Worm (Caenorhabditis elegans) whole organism, L4 larva: ENCODE results near the gene C39D10.5.

Source experiments
- D1046.2 ChIP-seq: fragments of 200-800 bp; sonication (Bioruptor generic); IDR thresholded peaks from 2 replicates; pipeline ENCODE4 v1.3.6; 2022; ENCODE audit warnings: missing genetic modification characterization, missing compliant biosample characterization
- F26F4.8 ChIP-seq: fragments of 200-800 bp; sonication (Bioruptor generic); conservative IDR thresholded peaks from 2 replicates; pipeline ENCODE4 v1.3.6; 2022; ENCODE audit warnings: missing genetic modification characterization, missing compliant biosample characterization
- F37D6.2 ChIP-seq: sonication (generic microtip); optimal IDR thresholded peaks from 2 replicates; lab custom pipeline; 2016; ENCODE audit warnings: mild to moderate bottlenecking, missing genetic modification characterization, missing compliant biosample characterization
- T20F7.1 ChIP-seq: fragments of 200-800 bp; sonication (Bioruptor generic); optimal IDR thresholded peaks from 2 replicates; lab custom pipeline; 2018; ENCODE audit warnings: mild to moderate bottlenecking, missing genetic modification characterization, missing compliant biosample characterization
- Y5F2A.4 ChIP-seq: fragments of 200-800 bp; sonication (Bioruptor generic); optimal IDR thresholded peaks from 2 replicates; lab custom pipeline; 2018; ENCODE audit warnings: mild to moderate bottlenecking, missing genetic modification characterization, missing compliant biosample characterization
- Y75B8A.6 ChIP-seq: fragments of 200-800 bp; sonication (Bioruptor generic); IDR thresholded peaks from 2 replicates; pipeline ENCODE4 v1.3.6; 2022; ENCODE audit warnings: missing genetic modification reagents, missing genetic modification characterization, missing compliant biosample characterization
- aha-1 ChIP-seq: fragments of 150-350 bp; peaks from one replicate; lab custom pipeline; 2014; ENCODE audit warnings: missing biosample characterization, missing genetic modification characterization
- arid-1 ChIP-seq: fragments of 200-800 bp; sonication (Bioruptor generic); conservative IDR thresholded peaks from 2 replicates; pipeline ENCODE4 v1.3.6; 2022; ENCODE audit warnings: missing genetic modification reagents, missing genetic modification characterization, missing compliant biosample characterization
- ceh-62 ChIP-seq: sonication (generic microtip); optimal IDR thresholded peaks from 2 replicates; lab custom pipeline; 2017; ENCODE audit warnings: missing biosample characterization, missing genetic modification characterization
- ces-1 ChIP-seq: fragments of 150-350 bp; sonication (generic microtip); optimal IDR thresholded peaks from 4 replicates; lab custom pipeline; 2014; ENCODE audit warnings: missing biosample characterization, missing genetic modification reagents, missing genetic modification characterization
- daf-16 ChIP-seq, 3 experiments: sonication (generic microtip); optimal IDR thresholded peaks; 2 replicates each; lab custom pipeline; 2016 to 2017; ENCODE audit warnings: missing genetic modification characterization in 3 of 3, missing genetic modification reagents in 3 of 3, mild to moderate bottlenecking in 2 of 3, missing compliant biosample characterization in 2 of 3, missing biosample characterization in 1 of 3, moderate library complexity in 1 of 3
- daf-19 ChIP-seq: fragments of 200-800 bp; sonication (Bioruptor generic); conservative IDR thresholded peaks from 2 replicates; pipeline ENCODE4 v1.3.6; 2022; ENCODE audit warnings: missing genetic modification characterization, missing compliant biosample characterization
- dmd-6 ChIP-seq: fragments of 200-800 bp; sonication (Bioruptor generic); IDR thresholded peaks from 2 replicates; pipeline ENCODE4 v1.3.6; 2022; ENCODE audit warnings: missing genetic modification reagents, missing genetic modification characterization, missing compliant biosample characterization
- dmd-8 ChIP-seq: fragments of 200-800 bp; sonication (Bioruptor generic); IDR thresholded peaks from 2 replicates; pipeline ENCODE4 v1.3.6; 2022; ENCODE audit warnings: missing genetic modification characterization, missing compliant biosample characterization
- dmd-9 ChIP-seq: fragments of 200-800 bp; sonication (Bioruptor generic); IDR thresholded peaks from 2 replicates; pipeline ENCODE4 v1.3.6; 2022; ENCODE audit warnings: missing genetic modification reagents, missing genetic modification characterization, missing compliant biosample characterization
- dpl-1 ChIP-seq: fragments of 150-350 bp; optimal IDR thresholded peaks from 2 replicates; lab custom pipeline; 2014; ENCODE audit warnings: missing biosample characterization, missing genetic modification reagents, missing genetic modification characterization
- egl-27 ChIP-seq: sonication (generic microtip); optimal IDR thresholded peaks from 3 replicates; lab custom pipeline; 2017; ENCODE audit warnings: missing biosample characterization, missing genetic modification reagents, missing genetic modification characterization
- fkh-10 ChIP-seq: fragments of 150-350 bp; optimal IDR thresholded peaks from 2 replicates; lab custom pipeline; 2014; ENCODE audit warnings: missing biosample characterization, missing genetic modification reagents, missing genetic modification characterization
- fos-1 ChIP-seq: fragments of 150-350 bp; optimal IDR thresholded peaks from 2 replicates; lab custom pipeline; 2014; ENCODE audit warnings: missing biosample characterization, missing genetic modification characterization
- hif-1 ChIP-seq, 2 experiments: sonication (generic microtip); optimal IDR thresholded peaks; 2 replicates each; lab custom pipeline; 2016 to 2017; ENCODE audit warnings: missing compliant biosample characterization in 2 of 2, missing genetic modification characterization in 2 of 2, missing genetic modification reagents in 2 of 2, missing genotype in 2 of 2, mild to moderate bottlenecking in 1 of 2
- hlh-11 ChIP-seq: fragments of 200-800 bp; sonication (Bioruptor generic); optimal IDR thresholded peaks from 2 replicates; lab custom pipeline; 2018; ENCODE audit warnings: mild to moderate bottlenecking, missing genetic modification characterization, missing compliant biosample characterization
- hmg-1.1 ChIP-seq: fragments of 200-800 bp; sonication (Bioruptor generic); IDR thresholded peaks from 2 replicates; pipeline ENCODE4 v1.3.6; 2022; ENCODE audit warnings: missing genetic modification reagents, missing genetic modification characterization, missing compliant biosample characterization
- lin-1 ChIP-seq: fragments of 200-800 bp; sonication (Bioruptor generic); IDR thresholded peaks from 2 replicates; pipeline ENCODE4 v1.3.6; 2022; ENCODE audit warnings: missing genetic modification reagents, missing genetic modification characterization, missing compliant biosample characterization
- lin-15B ChIP-seq: fragments of 150-350 bp; sonication (generic microtip); optimal IDR thresholded peaks from 3 replicates; lab custom pipeline; 2014; ENCODE audit warnings: missing biosample characterization, missing genetic modification characterization
- lin-38 ChIP-seq: fragments of 200-800 bp; sonication (Bioruptor generic); IDR thresholded peaks from 2 replicates; pipeline ENCODE4 v1.3.6; 2022; ENCODE audit warnings: missing genetic modification reagents, missing genetic modification characterization, missing compliant biosample characterization
- madf-5 ChIP-seq, 2 experiments: fragments of 200-800 bp; sonication (Bioruptor generic); IDR thresholded peaks; 2 replicates each; pipeline ENCODE4 v1.3.6; 2022; ENCODE audit warnings: missing compliant biosample characterization in 2 of 2, missing genetic modification characterization in 2 of 2
- mdl-1 ChIP-seq, 2 experiments: fragments of 150-350 bp in 1 of 2; sonication (generic microtip) in 1 of 2; optimal IDR thresholded peaks; 2 replicates each; lab custom pipeline; 2014 to 2017; ENCODE audit warnings: missing biosample characterization in 2 of 2, missing genetic modification characterization in 2 of 2
- mdt-29 ChIP-seq: fragments of 200-800 bp; sonication (Bioruptor generic); IDR thresholded peaks from 2 replicates; pipeline ENCODE4 v1.3.6; 2022; ENCODE audit warnings: missing genetic modification reagents, missing genetic modification characterization, missing compliant biosample characterization
- nhr-237 ChIP-seq: sonication (generic microtip); optimal IDR thresholded peaks from 2 replicates; lab custom pipeline; 2017; ENCODE audit warnings: missing biosample characterization, missing genetic modification characterization
- nhr-28 ChIP-seq: fragments of 150-350 bp; optimal IDR thresholded peaks from 2 replicates; lab custom pipeline; 2014; ENCODE audit warnings: missing biosample characterization, missing genetic modification characterization
- pha-4 ChIP-seq, 2 experiments: fragments of 150-350 bp in 1 of 2; fragments of 200-800 bp in 1 of 2; sonication (Bioruptor generic) in 1 of 2; IDR thresholded peaks in 1 of 2; optimal IDR thresholded peaks in 1 of 2; 2 replicates each; pipeline versions ENCODE4 v1.3.6 to Lab custom; 2014 to 2022; ENCODE audit warnings: missing genetic modification characterization in 2 of 2, missing genetic modification reagents in 2 of 2, missing biosample characterization in 1 of 2, missing compliant biosample characterization in 1 of 2
- php-3 ChIP-seq: fragments of 200-800 bp; sonication (Bioruptor generic); IDR thresholded peaks from 2 replicates; pipeline ENCODE4 v1.3.6; 2022; ENCODE audit warnings: missing genetic modification reagents, missing genetic modification characterization, missing compliant biosample characterization
- sdz-12 ChIP-seq: fragments of 200-800 bp; sonication (Bioruptor generic); optimal IDR thresholded peaks from 2 replicates; lab custom pipeline; 2018; ENCODE audit warnings: mild to moderate bottlenecking, missing genetic modification characterization, missing compliant biosample characterization
- skn-1 ChIP-seq: fragments of 150-350 bp; optimal IDR thresholded peaks from 2 replicates; lab custom pipeline; 2014; ENCODE audit warnings: missing biosample characterization, missing genetic modification characterization
- snpc-4 ChIP-seq: fragments of 150-350 bp; optimal IDR thresholded peaks from 2 replicates; lab custom pipeline; 2014; ENCODE audit warnings: missing biosample characterization, missing genetic modification characterization
- spr-1 ChIP-seq: sonication (generic microtip); optimal IDR thresholded peaks from 2 replicates; lab custom pipeline; 2016; ENCODE audit warnings: mild to moderate bottlenecking, missing genetic modification characterization, missing compliant biosample characterization
- tra-1 ChIP-seq: fragments of 200-800 bp; sonication (Bioruptor generic); IDR thresholded peaks from 2 replicates; pipeline ENCODE4 v1.3.6; 2022; ENCODE audit warnings: missing genetic modification reagents, missing genetic modification characterization, missing compliant biosample characterization
- unc-130 ChIP-seq: sonication (generic microtip); optimal IDR thresholded peaks from 2 replicates; lab custom pipeline; 2016; ENCODE audit warnings: missing genetic modification reagents, missing genetic modification characterization, missing compliant biosample characterization
- unc-62 ChIP-seq, 3 experiments: fragments of 150-350 bp in 1 of 3; sonication (generic microtip); optimal IDR thresholded peaks in 2 of 3; peaks in 1 of 3; 1 replicate in 1 of 3; 2 replicates in 2 of 3; lab custom pipeline; 2014 to 2017; ENCODE audit warnings: missing biosample characterization in 3 of 3, missing genetic modification characterization in 3 of 3, missing genetic modification reagents in 3 of 3, missing genotype in 1 of 3
- vab-7 ChIP-seq: fragments of 200-800 bp; sonication (Bioruptor generic); IDR thresholded peaks from 2 replicates; pipeline ENCODE4 v1.3.6; 2022; ENCODE audit warnings: missing genetic modification reagents, missing genetic modification characterization, missing compliant biosample characterization
- zfp-3 ChIP-seq: fragments of 200-800 bp; sonication (Bioruptor generic); conservative IDR thresholded peaks from 2 replicates; pipeline ENCODE4 v1.3.6; 2022; ENCODE audit warnings: missing genetic modification reagents, missing genetic modification characterization, missing compliant biosample characterization
- ztf-7 ChIP-seq: fragments of 150-350 bp; optimal IDR thresholded peaks from 2 replicates; lab custom pipeline; 2014; ENCODE audit warnings: missing biosample characterization, missing genetic modification characterization

The C39D10.5 gene

DNA sequence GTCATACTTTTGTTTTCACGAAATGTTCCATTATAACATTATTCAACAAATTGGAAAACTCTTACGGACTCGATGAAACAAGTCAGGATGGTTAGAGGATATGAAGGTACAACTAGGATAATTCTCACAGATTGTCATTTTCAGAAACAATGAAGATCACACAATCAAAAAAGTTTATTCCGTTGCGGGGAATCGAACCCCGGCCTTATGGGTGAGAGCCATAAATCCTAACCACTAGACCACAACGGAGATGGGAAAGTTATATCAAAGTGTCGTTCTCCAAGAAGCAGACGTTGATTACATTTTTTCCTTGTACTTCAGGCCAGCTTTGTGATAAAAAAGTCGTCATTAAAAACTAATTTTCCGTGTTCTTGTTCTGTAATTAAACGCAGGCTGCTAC, 5.9 kb upstream of the C39D10.5 start (continued):
- TF ChIP-seq D1046.2 (0 out of 2 replicates have a peak, but pooled peaks have one; percentile 74), hlh-11 (tag; lab: Kevin White, UChicago) (no peak), pha-4 (GFP tag; IDR thresholded peaks at IDR 0.05; lab: Robert Waterston, UW) (peak; percentile 55; the same call in 1 of the 2 replicates), pha-4 (tag; optimal IDR thresholded peaks at IDR 0.05; lab: Kevin White, UChicago) (no peak), vab-7 (GFP tag; lab: Robert Waterston, UW) (no peak; the same call in 1 of the 2 replicates), lin-15B (tag; lab: Kevin White, UChicago) (no peak), F26F4.8 (GFP tag; lab: Robert Waterston, UW) (0 out of 2 replicates have a peak, but pooled peaks have one; percentile 50), nhr-237 (tag; lab: Kevin White, UChicago) (no peak), nhr-28 (tag; lab: Kevin White, UChicago) (no peak), daf-19 (GFP tag; lab: Robert Waterston, UW) (no peak), zfp-3 (peak; percentile 76), dmd-8 (GFP tag; lab: Robert Waterston, UW) (0 out of 2 replicates have a peak, but pooled peaks have one; percentile 70), skn-1 (tag; lab: Kevin White, UChicago) (no peak), aha-1 (tag; lab: Kevin White, UChicago) (no peak), Y5F2A.4 (GFP tag; lab: Kevin White, UChicago) (no peak), unc-130 (GFP tag; lab: Kevin White, UChicago) (peak; percentile 41)
- TF ChIP-seq, all 104 proteins: peak for 19

ce11 chrX:7897690-7898089, 5.5 kb upstream of the C39D10.5 start, which contains the start of gene latd-1:
Gene latd-1, minus strand, starts transcription at chrX:7897790.
- TF ChIP-seq ceh-62 (tag; lab: Kevin White, UChicago) (no peak), mdt-29 (GFP tag; lab: Robert Waterston, UW) (no peak), dmd-9 (GFP tag; lab: Robert Waterston, UW) (no peak), madf-5 (GFP tag; IDR thresholded peaks at IDR 0.05; lab: Robert Waterston, UW) (no peak), lin-38 (no peak), pha-4 (GFP tag; IDR thresholded peaks at IDR 0.05; lab: Robert Waterston, UW) (no peak), pha-4 (tag; optimal IDR thresholded peaks at IDR 0.05; lab: Kevin White, UChicago) (no peak), nhr-237 (tag; lab: Kevin White, UChicago) (no peak), hlh-11 (tag; lab: Kevin White, UChicago) (no peak), daf-16 (GFP tag; optimal IDR thresholded peaks at IDR 0.05; lab: Kevin White, UChicago) (no peak), daf-16 (tag; optimal IDR thresholded peaks at IDR 0.05; lab: Kevin White, UChicago) (no peak), dmd-6 (GFP tag; lab: Robert Waterston, UW) (no peak), dpl-1 (no peak), snpc-4 (tag; lab: Kevin White, UChicago) (no peak), zfp-3 (no peak)

DNA sequence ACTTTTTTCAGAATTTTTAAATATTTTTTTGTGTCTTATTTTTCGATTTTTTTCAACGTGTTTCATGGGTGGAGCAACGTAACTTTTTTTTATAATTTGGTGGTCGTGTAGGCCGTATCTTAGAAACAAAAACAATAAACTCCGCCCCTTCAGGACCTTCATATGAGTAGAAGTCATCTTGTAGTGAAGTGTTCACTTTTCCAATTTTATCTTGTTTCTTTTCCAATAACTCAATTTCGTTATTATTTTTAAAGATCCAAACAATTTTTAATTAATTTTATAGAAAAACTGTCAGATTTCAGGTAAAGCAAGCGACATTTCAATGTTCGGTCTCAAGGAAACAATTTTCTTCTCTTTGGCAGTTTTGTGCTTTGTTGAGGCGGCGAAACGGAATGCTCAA, 3.3 kb downstream of the C39D10.5 start, which contains the start of gene C39D10.2:
TSS of gene C39D10.2 (plus strand) at position 301 of the 400 bp plus-strand sequence.
- TF ChIP-seq sdz-12 (GFP tag; lab: Kevin White, UChicago) (no peak), fkh-10 (GFP tag; lab: Kevin White, UChicago) (no peak), php-3 (no peak), tra-1 (GFP tag; lab: Robert Waterston, UW) (no peak), dpl-1 (no peak), spr-1 (tag; lab: Kevin White, UChicago) (no peak), ces-1 (GFP tag; lab: Kevin White, UChicago) (no peak), F37D6.2 (no peak), fos-1 (tag; lab: Kevin White, UChicago) (no peak)
- TF ChIP-seq, all 104 proteins: peak for 0

DNA sequence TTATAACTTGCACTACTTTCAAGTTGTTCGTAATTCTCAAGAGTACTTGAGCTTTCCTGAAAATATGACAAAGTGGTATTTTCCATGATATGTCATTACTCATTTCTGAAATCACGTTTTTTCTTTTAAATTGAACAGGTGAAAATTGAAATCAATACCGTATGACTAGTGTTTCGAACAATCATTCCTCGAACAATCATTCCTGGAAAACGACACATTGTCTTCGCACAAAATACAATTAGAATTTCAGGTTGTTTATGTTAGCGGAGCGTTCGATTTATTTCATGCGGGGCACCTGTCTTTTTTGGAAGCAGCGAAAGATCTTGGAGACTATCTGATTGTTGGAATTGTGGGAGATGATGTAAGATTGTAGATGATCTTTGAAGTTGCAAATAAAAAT, 6.0 kb downstream of the C39D10.5 start:
- TF ChIP-seq daf-19 (GFP tag; lab: Robert Waterston, UW), result no peak
- no peak for TF ChIP-seq Y75B8A.6 (GFP tag; lab: Robert Waterston, UW)
- no peak for TF ChIP-seq hmg-1.1 (GFP tag; lab: Robert Waterston, UW)
- peak; percentile 23 for TF ChIP-seq aha-1 (tag; lab: Kevin White, UChicago)
- TF ChIP-seq hif-1 (tag; optimal IDR thresholded peaks at IDR 0.05; lab: Kevin White, UChicago), result no peak
- TF ChIP-seq php-3, result no peak
- TF ChIP-seq mdl-1 (tag; optimal IDR thresholded peaks at IDR 0.05; lab: Kevin White, UChicago), result no peak
- no peak for TF ChIP-seq T20F7.1
- no peak for TF ChIP-seq fkh-10 (GFP tag; lab: Kevin White, UChicago)
- TF ChIP-seq hlh-11 (tag; lab: Kevin White, UChicago), result no peak
- peak in 1 of 2 experiments; percentile 63 for TF ChIP-seq unc-62 (GFP tag; optimal IDR thresholded peaks at IDR 0.05 in 1 of 2; lab: Kevin White, UChicago)
- no peak for TF ChIP-seq unc-62 (tag; optimal IDR thresholded peaks at IDR 0.05; lab: Kevin White, UChicago)
- TF ChIP-seq lin-1 (GFP tag; lab: Robert Waterston, UW), result no peak
- no peak for TF ChIP-seq ztf-7
- no peak for TF ChIP-seq arid-1 (GFP tag; lab: Robert Waterston, UW)
- no peak for TF ChIP-seq egl-27
- TF ChIP-seq Y5F2A.4 (GFP tag; lab: Kevin White, UChicago), result no peak
